Fruit fly (Drosophila melanogaster) whole organism, adult: ENCODE results near the gene CG15308.

Source experiments
- CG11617 ChIP-seq: fragments of 200-800 bp; sonication (Bioruptor generic); optimal IDR thresholded peaks from 2 replicates; lab custom pipeline; 2017; ENCODE audit warnings: mild to moderate bottlenecking, missing biosample characterization, missing genetic modification reagents, missing genetic modification characterization
- CG12768 ChIP-seq: fragments of 200-800 bp; sonication (Bioruptor generic); optimal IDR thresholded peaks from 2 replicates; lab custom pipeline; 2017; ENCODE audit warnings: missing biosample characterization, missing genetic modification characterization, mild to moderate bottlenecking, moderate library complexity, missing genetic modification reagents
- CG14711 ChIP-seq: fragments of 200-800 bp; sonication (Bioruptor generic); optimal IDR thresholded peaks from 2 replicates; lab custom pipeline; 2018; ENCODE audit warnings: missing biosample characterization, mild to moderate bottlenecking, missing genetic modification characterization, moderate library complexity
- CG1620 ChIP-seq: fragments of 200-800 bp; sonication (Bioruptor generic); optimal IDR thresholded peaks from 2 replicates; lab custom pipeline; 2016; ENCODE audit warnings: missing biosample characterization, missing genetic modification characterization
- CG33017 ChIP-seq: fragments of 200-800 bp; sonication (Bioruptor generic); optimal IDR thresholded peaks from 2 replicates; lab custom pipeline; 2018; ENCODE audit warnings: missing biosample characterization, mild to moderate bottlenecking, missing genetic modification characterization, moderate library complexity
- CG5204 ChIP-seq: fragments of 200-800 bp; sonication (Bioruptor generic); optimal IDR thresholded peaks from 2 replicates; lab custom pipeline; 2016; ENCODE audit warnings: missing biosample characterization, missing genetic modification characterization
- CG7045 ChIP-seq: fragments of 200-800 bp; sonication (Bioruptor generic); optimal IDR thresholded peaks from 2 replicates; lab custom pipeline; 2017; ENCODE audit warnings: missing biosample characterization, mild to moderate bottlenecking, missing genetic modification characterization
- CG7101 ChIP-seq: fragments of 200-800 bp; sonication (Bioruptor generic); optimal IDR thresholded peaks from 2 replicates; lab custom pipeline; 2018; ENCODE audit warnings: missing biosample characterization, mild to moderate bottlenecking, missing genetic modification characterization, moderate library complexity
- Clk ChIP-seq: fragments of 200-800 bp; sonication (Bioruptor generic); optimal IDR thresholded peaks from 2 replicates; lab custom pipeline; 2017; ENCODE audit warnings: missing biosample characterization, missing genetic modification characterization
- Crg-1 ChIP-seq: fragments of 200-800 bp; sonication (Bioruptor generic); optimal IDR thresholded peaks from 2 replicates; lab custom pipeline; 2016; ENCODE audit warnings: missing biosample characterization, missing genetic modification characterization
- Hr96 ChIP-seq: fragments of 200-800 bp; sonication (Bioruptor generic); optimal IDR thresholded peaks from 2 replicates; lab custom pipeline; 2016; ENCODE audit warnings: missing biosample characterization, missing genetic modification characterization
- Mnt ChIP-seq: fragments of 200-800 bp; sonication (Bioruptor generic); optimal IDR thresholded peaks from 2 replicates; lab custom pipeline; 2016; ENCODE audit warnings: missing biosample characterization, mild to moderate bottlenecking, missing genetic modification characterization
- bab1 ChIP-seq: fragments of 200-800 bp; sonication (Bioruptor generic); optimal IDR thresholded peaks from 3 replicates; lab custom pipeline; 2019; ENCODE audit warnings: missing biosample characterization, mild to moderate bottlenecking, missing genetic modification characterization, moderate library complexity
- cic ChIP-seq: fragments of 200-800 bp; sonication (Bioruptor generic); optimal IDR thresholded peaks from 2 replicates; lab custom pipeline; 2017; ENCODE audit warnings: missing biosample characterization, mild to moderate bottlenecking, missing genetic modification characterization, moderate library complexity
- cnc ChIP-seq, 2 experiments: fragments of >200 bp; optimal IDR thresholded peaks; 2 replicates each; lab custom pipeline; 2017
- kay ChIP-seq: fragments of 200-800 bp; sonication (Bioruptor generic); peaks from one replicate; lab custom pipeline; 2016; ENCODE audit warnings: missing biosample characterization, missing genetic modification characterization, borderline replicate concordance
- ovo ChIP-seq: fragments of 200-800 bp; sonication (Bioruptor generic); optimal IDR thresholded peaks from 2 replicates; lab custom pipeline; 2016; ENCODE audit warnings: missing biosample characterization, missing genetic modification characterization
- pad ChIP-seq: fragments of 200-800 bp; sonication (Bioruptor generic); optimal IDR thresholded peaks from 3 replicates; lab custom pipeline; 2017; ENCODE audit warnings: missing biosample characterization, missing genetic modification characterization, mild to moderate bottlenecking, moderate library complexity, missing genetic modification reagents
- tj ChIP-seq: fragments of 200-800 bp; sonication (Bioruptor generic); optimal IDR thresholded peaks from 3 replicates; lab custom pipeline; 2017; ENCODE audit warnings: missing biosample characterization, mild to moderate bottlenecking, missing genetic modification characterization, moderate library complexity
- toe ChIP-seq: fragments of 200-800 bp; sonication (Bioruptor generic); optimal IDR thresholded peaks from 2 replicates; lab custom pipeline; 2016; ENCODE audit warnings: missing biosample characterization, missing genetic modification characterization

Gene CG15308

DNA sequence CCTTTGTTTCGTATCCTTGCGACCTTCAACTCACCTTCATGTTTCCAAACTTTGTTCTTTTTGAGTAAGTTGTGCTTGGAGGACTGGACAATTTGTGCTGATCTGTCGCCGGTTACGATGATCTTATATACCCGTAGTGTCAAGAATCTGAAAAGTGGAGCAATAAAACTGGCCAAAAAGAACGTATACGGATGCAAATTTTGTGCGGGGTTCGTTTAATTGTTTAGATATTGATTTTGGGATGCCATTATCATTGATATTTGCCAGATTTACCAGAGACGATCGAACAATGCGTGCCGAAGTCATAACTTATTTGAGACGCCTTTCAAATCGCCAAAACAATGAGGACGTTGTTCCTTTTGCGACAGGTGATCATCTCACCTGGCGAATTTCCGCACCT is at the start of gene CG15308:
TSS of gene CG15308 (minus strand) at position 101 of the 400 bp plus-strand sequence.
- TF ChIP-seq cic (GFP tag; lab: Kevin White, UChicago) (no peak), tj (no peak)

DNA sequence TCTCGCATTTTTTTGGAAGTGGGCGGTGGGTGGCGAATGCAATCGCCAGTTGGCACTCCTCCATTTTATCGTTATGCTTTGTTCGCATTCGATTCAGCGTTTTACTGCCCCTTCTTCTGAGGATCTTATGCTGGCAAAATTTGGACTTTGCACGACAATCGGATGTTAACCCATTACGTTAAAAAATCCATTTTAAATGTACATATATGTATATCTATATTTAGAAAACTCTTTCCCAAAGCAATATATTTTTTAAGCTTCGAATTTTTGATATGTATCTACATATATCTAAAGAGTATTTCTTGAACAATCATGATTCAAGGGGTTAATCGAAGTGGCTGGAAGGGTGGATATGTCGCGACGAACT is 47.1 kb upstream of the CG15308 start:
- TF ChIP-seq CG5204 (GFP tag; lab: Kevin White, UChicago) (no peak), kay (GFP tag; lab: Kevin White, UChicago) (peak; percentile 28)

dm6 chrX:10265213-10266017 is 46.5 kb upstream of the CG15308 start, which contains the start of gene CG12643:
CG12643 (minus strand) TSS chrX:10265263.
- TF ChIP-seq CG11617 (GFP tag; lab: Kevin White, UChicago) = peak; percentile 92
- TF ChIP-seq bab1 (GFP tag; lab: Kevin White, UChicago) = peak; percentile 64
- TF ChIP-seq toe = peak; percentile 27
- peak; percentile 18 for TF ChIP-seq Crg-1 (GFP tag; lab: Kevin White, UChicago)
- peak; percentile 75 for TF ChIP-seq pad (GFP tag; lab: Kevin White, UChicago)
- TF ChIP-seq Hr96 = peak; percentile 77
- peak; percentile 73 for TF ChIP-seq tj
- peak; percentile 70 for TF ChIP-seq CG12768 (GFP tag; lab: Kevin White, UChicago)
- no peak for TF ChIP-seq ovo
- TF ChIP-seq CG14711 (tag; lab: Kevin White, UChicago) = peak; percentile 59
- no peak for TF ChIP-seq cnc (optimal IDR thresholded peaks at IDR 0.05; lab: Kevin White, UChicago)
- peak; percentile 77 for TF ChIP-seq CG7101 (tag; lab: Kevin White, UChicago)
- peak; percentile 47 for TF ChIP-seq CG1620 (GFP tag; lab: Kevin White, UChicago)
- TF ChIP-seq CG33017 (tag; lab: Kevin White, UChicago) = peak; percentile 42
- TF ChIP-seq CG7045 (GFP tag; lab: Kevin White, UChicago) = peak; percentile 66
- TF ChIP-seq CG5204 (GFP tag; lab: Kevin White, UChicago) = peak; percentile 72
- peak; percentile 54 for TF ChIP-seq cic (GFP tag; lab: Kevin White, UChicago)
- TF ChIP-seq Mnt = peak; percentile 61
- TF ChIP-seq kay (GFP tag; lab: Kevin White, UChicago) = peak; percentile 73
- TF ChIP-seq Clk (GFP tag; lab: Kevin White, UChicago) = peak; percentile 64

DNA sequence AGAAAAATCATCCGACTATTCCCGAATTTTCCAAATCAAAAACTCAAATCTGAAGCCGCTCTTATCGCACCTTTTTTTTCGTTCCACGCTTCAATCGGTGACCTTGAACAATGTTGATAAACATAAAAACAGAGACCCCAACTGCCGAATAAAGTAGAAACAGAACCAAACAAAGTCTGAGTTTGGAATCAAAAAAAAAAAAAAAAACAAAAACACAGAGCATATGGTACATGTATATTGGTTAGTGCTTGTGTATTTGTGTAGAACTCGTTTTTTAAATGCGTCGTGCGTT is 45.0 kb upstream of the CG15308 start:
- no peak for TF ChIP-seq pad (GFP tag; lab: Kevin White, UChicago)
- TF ChIP-seq CG11617 (GFP tag; lab: Kevin White, UChicago) = no peak
- no peak for TF ChIP-seq Crg-1 (GFP tag; lab: Kevin White, UChicago)
- no peak for TF ChIP-seq CG1620 (GFP tag; lab: Kevin White, UChicago)
- TF ChIP-seq CG33017 (tag; lab: Kevin White, UChicago) = no peak
- TF ChIP-seq Clk (GFP tag; lab: Kevin White, UChicago) = no peak
- no peak for TF ChIP-seq cnc (optimal IDR thresholded peaks at IDR 0.05; lab: Kevin White, UChicago)
- TF ChIP-seq Mnt = no peak

- no peak for TF ChIP-seq cnc (optimal IDR thresholded peaks at IDR 0.05; lab: Kevin White, UChicago)
- TF ChIP-seq CG5204 (GFP tag; lab: Kevin White, UChicago) = peak; percentile 80
- peak; percentile 78 for TF ChIP-seq CG14711 (tag; lab: Kevin White, UChicago)
- TF ChIP-seq Mnt = peak; percentile 64
- peak; percentile 44 for TF ChIP-seq CG12768 (GFP tag; lab: Kevin White, UChicago)
- peak; percentile 76 for TF ChIP-seq CG11617 (GFP tag; lab: Kevin White, UChicago)
- TF ChIP-seq cic (GFP tag; lab: Kevin White, UChicago) = no peak
- peak; percentile 75 for TF ChIP-seq CG7101 (tag; lab: Kevin White, UChicago)
- peak; percentile 60 for TF ChIP-seq pad (GFP tag; lab: Kevin White, UChicago)
- TF ChIP-seq kay (GFP tag; lab: Kevin White, UChicago) = peak; percentile 71
- TF ChIP-seq CG33017 (tag; lab: Kevin White, UChicago) = peak; percentile 66
- peak; percentile 78 for TF ChIP-seq CG7045 (GFP tag; lab: Kevin White, UChicago)
- peak; percentile 84 for TF ChIP-seq Hr96
- TF ChIP-seq tj = peak; percentile 68
- TF ChIP-seq CG1620 (GFP tag; lab: Kevin White, UChicago) = peak; percentile 30
- TF ChIP-seq bab1 (GFP tag; lab: Kevin White, UChicago) = peak; percentile 22
- TF ChIP-seq toe = peak; percentile 40
- TF ChIP-seq Crg-1 (GFP tag; lab: Kevin White, UChicago) = peak; percentile 8
- peak; percentile 10 for TF ChIP-seq Clk (GFP tag; lab: Kevin White, UChicago)
- no peak for TF ChIP-seq ovo
Measured at dm6 chrX:10263165-10263956, 44.4 kb upstream of the CG15308 start, which contains the start of gene Hk. Hk (minus strand) TSS chrX:10263485.

- TF ChIP-seq Clk (GFP tag; lab: Kevin White, UChicago) = no peak
- no peak for TF ChIP-seq cic (GFP tag; lab: Kevin White, UChicago)
- TF ChIP-seq pad (GFP tag; lab: Kevin White, UChicago) = no peak
- no peak for TF ChIP-seq CG14711 (tag; lab: Kevin White, UChicago)
- no peak for TF ChIP-seq CG7101 (tag; lab: Kevin White, UChicago)
- TF ChIP-seq kay (GFP tag; lab: Kevin White, UChicago) = no peak
- TF ChIP-seq CG12768 (GFP tag; lab: Kevin White, UChicago) = no peak
- no peak for TF ChIP-seq tj
- no peak for TF ChIP-seq CG1620 (GFP tag; lab: Kevin White, UChicago)
Measured at dm6 chrX:10261172-10261571, 42.2 kb upstream of the CG15308 start.
